Fruit fly (Drosophila melanogaster) S2 (cell line): Measurements from ENCODE around the gene Usp5.

ENCODE experiments used
- CG8478 ChIP-seq: fragments of >200 bp; optimal IDR thresholded peaks from 2 replicates; lab custom pipeline; 2018
- CTCF ChIP-seq, 2 experiments: fragments of >200 bp; optimal IDR thresholded peaks; 2 replicates each; lab custom pipeline; 2018

- TF ChIP-seq CTCF (optimal IDR thresholded peaks at IDR 0.05; lab: Kevin White, UChicago) (no peak), CG8478 (no peak)
Measured at dm6 chr3L:3108040-3108615, 40.0 kb downstream of the Usp5 start.
